Worm (Caenorhabditis elegans) whole organism, L1 larva: Measurements from ENCODE around the gene egrh-3.

Source experiments
- alr-1 ChIP-seq: fragments of 200-800 bp; sonication (Bioruptor generic); optimal IDR thresholded peaks from 2 replicates; lab custom pipeline; 2018; ENCODE audit warnings: borderline replicate concordance, mild to moderate bottlenecking, missing genetic modification characterization, missing compliant biosample characterization
- fkh-10 ChIP-seq: sonication (generic microtip); optimal IDR thresholded peaks from 2 replicates; lab custom pipeline; 2017; ENCODE audit warnings: missing biosample characterization, missing genetic modification reagents, missing genetic modification characterization
- nhr-28 ChIP-seq: fragments of 150-350 bp; optimal IDR thresholded peaks from 2 replicates; lab custom pipeline; 2014; ENCODE audit warnings: missing biosample characterization, missing genetic modification characterization
- nhr-90 ChIP-seq: sonication (generic microtip); optimal IDR thresholded peaks from 2 replicates; lab custom pipeline; 2016; ENCODE audit warnings: mild to moderate bottlenecking, missing genetic modification characterization, missing compliant biosample characterization; ENCODE audit not compliant: poor library complexity
- unc-62 ChIP-seq: fragments of 150-350 bp; optimal IDR thresholded peaks from 2 replicates; lab custom pipeline; 2014; ENCODE audit warnings: missing biosample characterization, missing genetic modification reagents, missing genetic modification characterization

- TF ChIP-seq fkh-10 (GFP tag; lab: Kevin White, UChicago) (no peak), unc-62 (no peak), alr-1 (no peak), nhr-28 (tag; lab: Kevin White, UChicago) (no peak), nhr-90 (tag; lab: Kevin White, UChicago) (no peak)
Observed at ce11 chrIV:2712935-2713334, 24.4 kb upstream of the egrh-3 start, which contains the start of gene Y94H6A.12.
